Worm (Caenorhabditis elegans) whole organism, late embryonic: Measurements from ENCODE around the gene R08E5.1.

Experiments used
- F13H6.1 ChIP-seq: sonication (generic microtip); optimal IDR thresholded peaks from 2 replicates; lab custom pipeline; 2016; ENCODE audit warnings: missing genetic modification characterization, missing compliant biosample characterization
- T23F11.4 ChIP-seq: fragments of 200-800 bp; sonication (Bioruptor generic); optimal IDR thresholded peaks from 2 replicates; lab custom pipeline; 2018; ENCODE audit warnings: mild to moderate bottlenecking, missing genetic modification characterization, missing compliant biosample characterization
- Y22D7AL.16 ChIP-seq: sonication (generic microtip); optimal IDR thresholded peaks from 2 replicates; lab custom pipeline; 2016; ENCODE audit warnings: missing genetic modification characterization, missing compliant biosample characterization
- ahr-1 ChIP-seq: sonication (generic microtip); optimal IDR thresholded peaks from 2 replicates; lab custom pipeline; 2016; ENCODE audit warnings: missing genetic modification characterization, missing compliant biosample characterization
- ama-1 ChIP-seq: fragments of 150-350 bp; optimal IDR thresholded peaks from 2 replicates; lab custom pipeline; 2014
- ceh-14 ChIP-seq: sonication (generic microtip); optimal IDR thresholded peaks from 2 replicates; lab custom pipeline; 2016; ENCODE audit warnings: missing genotype, missing genetic modification characterization, missing compliant biosample characterization
- ceh-2 ChIP-seq: sonication (generic microtip); optimal IDR thresholded peaks from 2 replicates; lab custom pipeline; 2016; ENCODE audit warnings: missing genotype, missing genetic modification characterization, missing compliant biosample characterization
- ceh-22 ChIP-seq: sonication (generic microtip); optimal IDR thresholded peaks from 2 replicates; lab custom pipeline; 2017; ENCODE audit warnings: missing biosample characterization, missing genetic modification characterization
- ceh-24 ChIP-seq: sonication (generic microtip); optimal IDR thresholded peaks from 2 replicates; lab custom pipeline; 2016; ENCODE audit warnings: mild to moderate bottlenecking, missing genetic modification characterization, missing compliant biosample characterization
- ceh-31 ChIP-seq: sonication (generic microtip); optimal IDR thresholded peaks from 2 replicates; lab custom pipeline; 2016; ENCODE audit warnings: missing genetic modification characterization, missing compliant biosample characterization
- ceh-6 ChIP-seq: fragments of 200-800 bp; sonication (Bioruptor generic); optimal IDR thresholded peaks from 2 replicates; lab custom pipeline; 2018; ENCODE audit warnings: mild to moderate bottlenecking, missing genetic modification characterization, missing compliant biosample characterization
- ceh-9 ChIP-seq: sonication (generic microtip); optimal IDR thresholded peaks from 2 replicates; lab custom pipeline; 2016; ENCODE audit warnings: mild to moderate bottlenecking, missing genetic modification characterization, inconsistent platforms, missing compliant biosample characterization
- dve-1 ChIP-seq: sonication (generic microtip); optimal IDR thresholded peaks from 2 replicates; lab custom pipeline; 2017; ENCODE audit warnings: antibody characterized with exemption, mild to moderate bottlenecking, missing genetic modification characterization, missing compliant biosample characterization
- elt-2 ChIP-seq: sonication (generic microtip); optimal IDR thresholded peaks from 2 replicates; lab custom pipeline; 2016; ENCODE audit warnings: missing genetic modification reagents, missing genetic modification characterization, missing compliant biosample characterization
- fax-1 ChIP-seq: sonication (generic microtip); optimal IDR thresholded peaks from 2 replicates; lab custom pipeline; 2016; ENCODE audit warnings: missing genotype, missing genetic modification characterization, missing compliant biosample characterization
- fkh-6 ChIP-seq: sonication (generic microtip); optimal IDR thresholded peaks from 2 replicates; lab custom pipeline; 2016; ENCODE audit warnings: missing genetic modification characterization, missing compliant biosample characterization
- hlh-15 ChIP-seq: sonication (generic microtip); optimal IDR thresholded peaks from 2 replicates; lab custom pipeline; 2016; ENCODE audit warnings: missing genetic modification characterization, missing compliant biosample characterization
- hlh-30 ChIP-seq: sonication (generic microtip); optimal IDR thresholded peaks from 2 replicates; lab custom pipeline; 2017; ENCODE audit warnings: antibody characterized with exemption, missing genetic modification characterization, missing compliant biosample characterization; ENCODE audit not compliant: insufficient read depth
- hlh-6 ChIP-seq: sonication (generic microtip); optimal IDR thresholded peaks from 2 replicates; lab custom pipeline; 2016; ENCODE audit warnings: missing genotype, missing genetic modification characterization, missing compliant biosample characterization
- hlh-8 ChIP-seq: sonication (generic microtip); optimal IDR thresholded peaks from 2 replicates; lab custom pipeline; 2016; ENCODE audit warnings: missing genotype, missing genetic modification characterization, missing compliant biosample characterization
- lin-11 ChIP-seq: fragments of 200-800 bp; sonication (Bioruptor generic); optimal IDR thresholded peaks from 2 replicates; lab custom pipeline; 2018; ENCODE audit warnings: mild to moderate bottlenecking, missing genetic modification characterization, missing compliant biosample characterization
- madf-2 ChIP-seq: sonication (generic microtip); optimal IDR thresholded peaks from 2 replicates; lab custom pipeline; 2017; ENCODE audit warnings: missing genetic modification characterization, missing compliant biosample characterization
- nfya-1 ChIP-seq: sonication (generic microtip); optimal IDR thresholded peaks from 2 replicates; lab custom pipeline; 2017; ENCODE audit warnings: missing genetic modification characterization, mild to moderate bottlenecking, missing compliant biosample characterization, antibody characterized with exemption, moderate library complexity
- nhr-11 ChIP-seq: fragments of 150-350 bp; optimal IDR thresholded peaks from 2 replicates; lab custom pipeline; 2014; ENCODE audit warnings: missing biosample characterization, missing genetic modification characterization
- nhr-232 ChIP-seq: sonication (generic microtip); optimal IDR thresholded peaks from 2 replicates; lab custom pipeline; 2016; ENCODE audit warnings: missing genetic modification characterization, missing compliant biosample characterization
- npax-4 ChIP-seq: sonication (generic microtip); optimal IDR thresholded peaks from 2 replicates; lab custom pipeline; 2016; ENCODE audit warnings: missing genetic modification characterization, missing compliant biosample characterization
- odd-2 ChIP-seq: sonication (generic microtip); optimal IDR thresholded peaks from 2 replicates; lab custom pipeline; 2017; ENCODE audit warnings: antibody characterized with exemption, mild to moderate bottlenecking, missing genetic modification characterization, missing compliant biosample characterization
- pha-4 ChIP-seq: fragments of 150-350 bp; optimal IDR thresholded peaks from 2 replicates; lab custom pipeline; 2018; ENCODE audit warnings: missing biosample characterization, missing genetic modification reagents, missing genetic modification characterization
- pqm-1 ChIP-seq: sonication (generic microtip); optimal IDR thresholded peaks from 2 replicates; lab custom pipeline; 2016; ENCODE audit warnings: missing genetic modification characterization, missing compliant biosample characterization
- rnt-1 ChIP-seq: sonication (generic microtip); optimal IDR thresholded peaks from 2 replicates; lab custom pipeline; 2016; ENCODE audit warnings: missing genetic modification characterization, missing compliant biosample characterization
- sox-4 ChIP-seq: sonication (generic microtip); optimal IDR thresholded peaks from 2 replicates; lab custom pipeline; 2017; ENCODE audit warnings: mild to moderate bottlenecking, missing genetic modification characterization, inconsistent platforms, missing compliant biosample characterization
- syd-9 ChIP-seq: sonication (generic microtip); optimal IDR thresholded peaks from 2 replicates; lab custom pipeline; 2016; ENCODE audit warnings: mild to moderate bottlenecking, missing genetic modification characterization, moderate library complexity, missing compliant biosample characterization
- ttx-3 ChIP-seq: sonication (generic microtip); optimal IDR thresholded peaks from 2 replicates; lab custom pipeline; 2016; ENCODE audit warnings: missing genetic modification reagents, missing genetic modification characterization, missing compliant biosample characterization
- unc-3 ChIP-seq, 2 experiments: fragments of 200-800 bp in 1 of 2; sonication (Bioruptor generic) in 1 of 2; sonication (generic microtip) in 1 of 2; conservative IDR thresholded peaks in 1 of 2; optimal IDR thresholded peaks in 1 of 2; 2 replicates each; pipeline versions ENCODE4 v1.3.6 to Lab custom; 2016 to 2022; ENCODE audit warnings: missing compliant biosample characterization in 2 of 2, missing genetic modification characterization in 2 of 2, missing genetic modification reagents in 1 of 2
- unc-42 ChIP-seq: sonication (generic microtip); optimal IDR thresholded peaks from 2 replicates; lab custom pipeline; 2016; ENCODE audit warnings: missing genotype, missing genetic modification characterization, missing compliant biosample characterization
- unc-55 ChIP-seq: sonication (generic microtip); optimal IDR thresholded peaks from 2 replicates; lab custom pipeline; 2017; ENCODE audit warnings: missing biosample characterization, missing genetic modification reagents, missing genetic modification characterization
- unc-86 ChIP-seq: sonication (generic microtip); optimal IDR thresholded peaks from 2 replicates; lab custom pipeline; 2016; ENCODE audit warnings: missing genetic modification characterization, missing compliant biosample characterization
- zip-5 ChIP-seq: sonication (generic microtip); optimal IDR thresholded peaks from 2 replicates; lab custom pipeline; 2016; ENCODE audit warnings: missing genetic modification characterization, missing compliant biosample characterization

The R08E5.1 gene

DNA sequence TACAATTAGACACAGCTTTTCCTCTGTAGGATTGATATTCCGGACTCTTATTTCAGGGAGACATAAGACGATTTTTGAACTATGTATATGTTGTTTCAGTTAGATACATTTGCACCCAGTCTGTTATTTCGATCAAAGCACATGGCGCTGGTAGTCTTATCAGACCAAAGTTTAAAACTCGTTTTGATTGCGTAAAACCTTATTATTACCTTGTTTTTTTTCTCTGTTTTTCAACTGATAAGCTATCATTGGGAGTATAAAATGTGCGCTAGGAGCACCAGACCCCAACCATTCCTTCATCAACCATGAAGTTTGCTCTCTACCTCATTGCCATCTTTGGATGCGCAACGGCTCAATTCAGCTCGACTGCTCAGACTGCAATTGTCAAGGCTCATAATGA is 41.0 kb upstream of the R08E5.1 start, which contains the start of gene scl-12:
Gene scl-12, plus strand, starts transcription at position 301 of the 400 bp plus-strand sequence.
- TF ChIP-seq hlh-8 (tag; lab: Kevin White, UChicago) (no peak), unc-42 (tag; lab: Kevin White, UChicago) (no peak), unc-55 (GFP tag; lab: Kevin White, UChicago) (no peak), ama-1 (lab: Kevin White, UChicago) (no peak), unc-3 (GFP tag; conservative IDR thresholded peaks at IDR 0.05; lab: Robert Waterston, UW) (no peak), unc-3 (tag; optimal IDR thresholded peaks at IDR 0.05; lab: Kevin White, UChicago) (no peak), npax-4 (tag; lab: Kevin White, UChicago) (no peak), syd-9 (tag; lab: Kevin White, UChicago) (no peak), dve-1 (no peak), hlh-15 (tag; lab: Kevin White, UChicago) (no peak), ahr-1 (no peak), fax-1 (tag; lab: Kevin White, UChicago) (no peak), nhr-232 (tag; lab: Kevin White, UChicago) (no peak), pqm-1 (no peak), ceh-6 (no peak), madf-2 (tag; lab: Kevin White, UChicago) (no peak), sox-4 (tag; lab: Kevin White, UChicago) (no peak), hlh-6 (no peak)
- TF ChIP-seq, all 69 proteins: peak for 0

ce11 chrV:3811541-3811940 is 40.2 kb upstream of the R08E5.1 start, which contains the start of gene scl-13:
Gene scl-13 (minus strand): TSS chrV:3811641.
- TF ChIP-seq ceh-9 (tag; lab: Kevin White, UChicago) (no peak), elt-2 (tag; lab: Kevin White, UChicago) (no peak), rnt-1 (no peak), nhr-232 (tag; lab: Kevin White, UChicago) (no peak), fax-1 (tag; lab: Kevin White, UChicago) (no peak), hlh-8 (tag; lab: Kevin White, UChicago) (no peak), odd-2 (tag; lab: Kevin White, UChicago) (no peak), fkh-6 (tag; lab: Kevin White, UChicago) (no peak), hlh-30 (tag; lab: Kevin White, UChicago) (no peak), zip-5 (tag; lab: Kevin White, UChicago) (no peak), pha-4 (tag; lab: Kevin White, UChicago) (no peak), nfya-1 (no peak), T23F11.4 (no peak), ttx-3 (tag; lab: Kevin White, UChicago) (no peak), Y22D7AL.16 (tag; lab: Kevin White, UChicago) (no peak)

ce11 chrV:3810035-3810434 is 38.7 kb upstream of the R08E5.1 start:
- TF ChIP-seq ceh-22 (tag; lab: Kevin White, UChicago) = no peak
- no peak for TF ChIP-seq hlh-6
- TF ChIP-seq hlh-15 (tag; lab: Kevin White, UChicago) = no peak
- TF ChIP-seq zip-5 (tag; lab: Kevin White, UChicago) = no peak
- no peak for TF ChIP-seq ceh-24 (tag; lab: Kevin White, UChicago)
- no peak for TF ChIP-seq pha-4 (tag; lab: Kevin White, UChicago)
- TF ChIP-seq fkh-6 (tag; lab: Kevin White, UChicago) = no peak
- TF ChIP-seq ceh-14 (tag; lab: Kevin White, UChicago) = no peak
- TF ChIP-seq F13H6.1 = no peak
- TF ChIP-seq lin-11 = no peak
- no peak for TF ChIP-seq ceh-31 (tag; lab: Kevin White, UChicago)
- no peak for TF ChIP-seq fax-1 (tag; lab: Kevin White, UChicago)
- TF ChIP-seq rnt-1 = no peak
- no peak for TF ChIP-seq unc-86 (tag; lab: Kevin White, UChicago)
- no peak for TF ChIP-seq pqm-1
- no peak for TF ChIP-seq hlh-8 (tag; lab: Kevin White, UChicago)
- TF ChIP-seq ceh-2 (tag; lab: Kevin White, UChicago) = no peak
- TF ChIP-seq nfya-1 = no peak
- no peak for TF ChIP-seq sox-4 (tag; lab: Kevin White, UChicago)
- no peak for TF ChIP-seq nhr-11
- TF ChIP-seq, all 69 proteins: peak for 0
